Fruit fly (Drosophila melanogaster): Measurements from ENCODE around the gene emei.
A peak's percentile ranks its signal among the peaks of the same experiment; 100 is the strongest.

The emei gene

DNA sequence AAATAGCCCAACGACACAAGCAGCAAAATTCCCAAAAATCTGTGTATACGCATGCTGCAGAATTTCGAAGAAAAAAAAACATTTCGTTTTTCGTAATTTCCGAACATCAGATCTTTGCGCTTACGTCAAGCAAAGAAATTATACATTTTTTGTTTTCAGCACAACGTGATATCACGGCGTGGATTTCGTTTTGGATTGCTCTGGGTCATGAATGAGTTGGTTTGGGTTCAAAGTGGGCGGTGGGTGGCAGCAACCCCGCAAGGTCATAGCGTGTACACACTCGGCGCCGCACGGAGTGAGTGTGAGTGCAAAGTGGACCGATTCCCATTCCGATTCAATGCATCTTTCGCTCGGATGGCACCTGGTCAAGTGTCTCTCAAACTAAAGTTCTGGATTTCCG lies 15.4 kb downstream of the emei start:
- TF ChIP-seq sd (tag; optimal IDR thresholded peaks at IDR 0.05) = peak; percentile 57
- TF ChIP-seq Bgb (GFP tag; IDR thresholded peaks at IDR 0.05; ENCODE audit: partially characterized antibody) = 0 out of 2 replicates have a peak, but pooled peaks have one; percentile 11
- peak; percentile 43 for TF ChIP-seq CG12769 (tag; optimal IDR thresholded peaks at IDR 0.05)
- TF ChIP-seq chm (GFP tag; IDR thresholded peaks at IDR 0.05) = no peak
- TF ChIP-seq so (GFP tag; IDR thresholded peaks at IDR 0.05) = peak; percentile 71; the same call in 2 of the 3 replicates
- no peak for TF ChIP-seq exex (tag; optimal IDR thresholded peaks at IDR 0.05)
- TF ChIP-seq Hr78 (GFP tag; optimal IDR thresholded peaks at IDR 0.05) = peak in 1 of 2 experiments; percentile 20
- TF ChIP-seq Pdp1 (GFP tag; optimal IDR thresholded peaks at IDR 0.05) = peak in 1 of 2 experiments; percentile 11
- TF ChIP-seq chinmo (GFP tag; IDR thresholded peaks at IDR 0.05; ENCODE audit: partially characterized antibody) = 0 out of 4 replicates have a peak, but pooled peaks have one; percentile 28

DNA sequence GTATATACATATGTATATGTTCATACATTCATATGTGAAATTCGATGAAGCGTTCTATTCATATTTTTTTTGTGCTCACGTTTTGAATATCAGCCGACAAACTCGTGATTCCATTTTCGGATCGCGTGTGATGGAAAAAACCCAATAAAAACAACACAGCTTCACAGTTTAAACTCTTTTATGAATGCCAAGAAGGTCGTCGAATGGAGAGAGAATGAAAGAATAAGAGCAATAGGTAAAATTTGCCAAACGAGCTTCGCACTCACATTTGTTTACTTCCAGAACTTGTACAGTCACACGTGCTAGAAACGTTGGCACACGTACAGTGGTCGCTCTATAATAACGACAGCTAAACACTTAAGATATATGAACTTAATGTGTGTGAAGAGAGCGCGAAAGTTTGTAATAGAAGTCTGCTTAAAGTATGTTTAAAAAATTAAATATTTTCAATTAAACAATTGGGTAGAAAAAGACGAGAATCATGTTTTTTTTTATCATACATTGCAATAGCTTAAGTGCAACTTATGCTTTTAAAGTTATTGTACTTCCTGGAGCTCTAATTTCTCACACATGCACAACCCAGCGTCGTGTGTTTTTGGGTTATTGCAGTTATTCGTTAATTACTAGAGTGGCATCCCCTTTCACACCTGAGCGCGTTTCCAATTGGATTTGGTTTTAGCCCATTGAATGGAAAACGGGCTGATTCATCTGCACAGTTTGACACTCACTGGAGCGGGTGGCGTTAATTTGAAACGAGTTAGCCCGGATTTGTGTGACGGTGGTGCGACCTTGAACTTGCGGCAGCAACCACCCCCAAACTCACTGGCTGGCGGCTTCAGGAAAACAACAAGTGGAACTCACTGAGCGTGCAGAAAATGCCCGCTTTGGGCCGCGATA lies 16.4 kb downstream of the emei start:
- TF ChIP-seq PHDP (tag; optimal IDR thresholded peaks at IDR 0.05) = no peak
- TF ChIP-seq Sry-β (GFP tag; optimal IDR thresholded peaks at IDR 0.05) = no peak
- TF ChIP-seq pzg (GFP tag; optimal IDR thresholded peaks at IDR 0.05) = no peak
- TF ChIP-seq CG4617 (GFP tag; optimal IDR thresholded peaks at IDR 0.05; ENCODE audit: borderline replicate concordance) = no peak
- no peak for TF ChIP-seq CG4360 (GFP tag; IDR thresholded peaks at IDR 0.05)
- TF ChIP-seq scrt (GFP tag; optimal IDR thresholded peaks at IDR 0.05) = peak; percentile 40
- TF ChIP-seq dm (GFP tag; optimal IDR thresholded peaks at IDR 0.05) = no peak
- no peak for TF ChIP-seq Usf (GFP tag; optimal IDR thresholded peaks at IDR 0.05)
- TF ChIP-seq MBD-R2 (GFP tag; IDR thresholded peaks at IDR 0.05) = no peak
- 0 out of 2 replicates have a peak, but pooled peaks have one; percentile 7 for TF ChIP-seq CG9932 (GFP tag; IDR thresholded peaks at IDR 0.05)
- TF ChIP-seq Xbp1 (GFP tag; optimal IDR thresholded peaks at IDR 0.05) = no peak
- TF ChIP-seq CG8944 (GFP tag; optimal IDR thresholded peaks at IDR 0.05) = no peak
- no peak for TF ChIP-seq CG2202 (tag; optimal IDR thresholded peaks at IDR 0.05)
- TF ChIP-seq Taf1 (GFP tag; IDR thresholded peaks at IDR 0.05) = 0 out of 2 replicates have a peak, but pooled peaks have one; percentile 20
- TF ChIP-seq croc (GFP tag; conservative IDR thresholded peaks at IDR 0.05) = no peak
- TF ChIP-seq pum (GFP tag; optimal IDR thresholded peaks at IDR 0.05) = no peak
- TF ChIP-seq CG42726 (GFP tag; IDR thresholded peaks at IDR 0.05; ENCODE audit: partially characterized antibody) = no peak
- no peak for TF ChIP-seq dati (GFP tag; IDR thresholded peaks at IDR 0.05)
- no peak for TF ChIP-seq vnd (GFP tag; IDR thresholded peaks at IDR 0.05; ENCODE audit: partially characterized antibody)
- TF ChIP-seq fd102C (GFP tag; optimal IDR thresholded peaks at IDR 0.05) = no peak
- peak; percentile 38 for TF ChIP-seq CG7987 (GFP tag; optimal IDR thresholded peaks at IDR 0.05)
- no peak for TF ChIP-seq CG9817 (tag; optimal IDR thresholded peaks at IDR 0.05)
- TF ChIP-seq Xrp1 (GFP tag; IDR thresholded peaks at IDR 0.05) = 0 out of 2 replicates have a peak, but pooled peaks have one; percentile 11
- no peak for TF ChIP-seq HLH3B (GFP tag; IDR thresholded peaks at IDR 0.05)
- no peak for TF ChIP-seq Rfx (GFP tag; IDR thresholded peaks at IDR 0.05)
- no peak for TF ChIP-seq al (GFP tag; IDR thresholded peaks at IDR 0.05)
- no peak for TF ChIP-seq Hand (GFP tag; optimal IDR thresholded peaks at IDR 0.05)
- no peak for TF ChIP-seq HLH4C (GFP tag; IDR thresholded peaks at IDR 0.05; ENCODE audit: partially characterized antibody)
- TF ChIP-seq Sry-δ (GFP tag; optimal IDR thresholded peaks at IDR 0.05) = no peak
- TF ChIP-seq gro (GFP tag; optimal IDR thresholded peaks at IDR 0.05) = no peak
- TF ChIP-seq lilli (GFP tag; optimal IDR thresholded peaks at IDR 0.05) = no peak
- no peak for TF ChIP-seq cas (GFP tag; IDR thresholded peaks at IDR 0.05)
- TF ChIP-seq Hr3 (GFP tag; optimal IDR thresholded peaks at IDR 0.05) = no peak
- no peak for TF ChIP-seq crp (GFP tag; optimal IDR thresholded peaks at IDR 0.05)
- TF ChIP-seq gsb-n (tag; optimal IDR thresholded peaks at IDR 0.05) = no peak
- TF ChIP-seq pb (GFP tag; optimal IDR thresholded peaks at IDR 0.05) = no peak
- no peak for TF ChIP-seq pan (optimal IDR thresholded peaks at IDR 0.05)
- no peak for TF ChIP-seq pan (GFP tag; optimal IDR thresholded peaks at IDR 0.05 in 1 of 2, IDR thresholded peaks at IDR 0.05 in 1 of 2)
